Fruit fly (Drosophila melanogaster) whole organism, embryonic: ENCODE measurements around the gene CG6800.

Experiments used
- Asciz ChIP-seq: fragments of 200-800 bp; sonication (Bioruptor generic); optimal IDR thresholded peaks from 2 replicates; lab custom pipeline; 2017; ENCODE audit warnings: missing biosample characterization, mild to moderate bottlenecking, missing genetic modification characterization, missing genetic modification reagents
- B-H1 ChIP-seq: fragments of 200-800 bp; sonication (Bioruptor generic); IDR thresholded peaks from 3 replicates; pipeline ENCODE4 v1.3.6; 2022; ENCODE audit warnings: missing biosample characterization, missing genetic modification characterization
- CG11456 ChIP-seq: fragments of 200-800 bp; sonication (Bioruptor generic); IDR thresholded peaks from 3 replicates; pipeline ENCODE4 v1.3.6; 2022; ENCODE audit warnings: missing biosample characterization, missing genetic modification characterization
- CG14014 ChIP-seq: fragments of 200-800 bp; sonication (Bioruptor generic); IDR thresholded peaks from 2 replicates; pipeline ENCODE4 v1.3.6; 2022; ENCODE audit warnings: missing biosample characterization, missing genetic modification characterization
- CG14050 ChIP-seq: fragments of 200-800 bp; sonication (Bioruptor generic); IDR thresholded peaks from 3 replicates; pipeline ENCODE4 v1.3.6; 2022; ENCODE audit warnings: missing biosample characterization, missing genetic modification characterization
- CG15514 ChIP-seq: fragments of 200-800 bp; sonication (Bioruptor generic); optimal IDR thresholded peaks from 3 replicates; lab custom pipeline; 2017; ENCODE audit warnings: missing biosample characterization, missing genetic modification characterization, mild to moderate bottlenecking, moderate library complexity, missing genetic modification reagents
- CG16863 ChIP-seq: fragments of 200-800 bp; sonication (Bioruptor generic); optimal IDR thresholded peaks from 3 replicates; lab custom pipeline; 2016; ENCODE audit warnings: missing biosample characterization, missing genetic modification characterization
- CG17568 ChIP-seq: fragments of 200-800 bp; sonication (Bioruptor generic); optimal IDR thresholded peaks from 2 replicates; lab custom pipeline; 2018; ENCODE audit warnings: missing biosample characterization, mild to moderate bottlenecking, missing genetic modification characterization, moderate library complexity
- CG17612 ChIP-seq: fragments of 200-800 bp; sonication (Bioruptor generic); IDR thresholded peaks from 2 replicates; pipeline ENCODE4 v1.3.6; 2022; ENCODE audit warnings: missing biosample characterization, missing genetic modification characterization
- CG1832 ChIP-seq: fragments of 200-800 bp; sonication (Bioruptor generic); optimal IDR thresholded peaks from 2 replicates; lab custom pipeline; 2017; ENCODE audit warnings: missing biosample characterization, mild to moderate bottlenecking, missing genetic modification characterization, inconsistent platforms
- CG18764 ChIP-seq: fragments of 200-800 bp; sonication (Bioruptor generic); optimal IDR thresholded peaks from 3 replicates; lab custom pipeline; 2016; ENCODE audit warnings: missing biosample characterization, missing genetic modification characterization
- CG34224 ChIP-seq: fragments of 200-800 bp; sonication (Bioruptor generic); IDR thresholded peaks from 3 replicates; pipeline ENCODE4 v1.3.6; 2022; ENCODE audit warnings: missing biosample characterization, missing genetic modification characterization; ENCODE audit not compliant: partially characterized antibody
- CG34376 ChIP-seq: fragments of 200-800 bp; sonication (Bioruptor generic); optimal IDR thresholded peaks from 2 replicates; lab custom pipeline; 2018; ENCODE audit warnings: missing biosample characterization, mild to moderate bottlenecking, missing genetic modification characterization
- CG5953 ChIP-seq: fragments of 200-800 bp; sonication (Bioruptor generic); IDR thresholded peaks from 2 replicates; pipeline ENCODE4 v1.3.6; 2022; ENCODE audit warnings: missing biosample characterization, missing genetic modification characterization
- CG6791 ChIP-seq: fragments of 200-800 bp; sonication (Bioruptor generic); IDR thresholded peaks from 3 replicates; pipeline ENCODE4 v1.3.6; 2022; ENCODE audit warnings: missing biosample characterization, missing genetic modification characterization; ENCODE audit not compliant: partially characterized antibody
- CG8290 ChIP-seq, 3 experiments: fragments of 200-800 bp; sonication (Bioruptor generic); optimal IDR thresholded peaks; 2 replicates each; lab custom pipeline; 2016 to 2019; ENCODE audit warnings: missing biosample characterization in 3 of 3, missing genetic modification characterization in 3 of 3, mild to moderate bottlenecking in 2 of 3, moderate library complexity in 1 of 3
- CG9609 ChIP-seq: fragments of 200-800 bp; sonication (Bioruptor generic); optimal IDR thresholded peaks from 3 replicates; lab custom pipeline; 2016; ENCODE audit warnings: missing biosample characterization, missing genetic modification characterization
- Deaf1 ChIP-seq: fragments of 200-800 bp; optimal IDR thresholded peaks from 3 replicates; lab custom pipeline; 2019; ENCODE audit warnings: missing biosample characterization, mild to moderate bottlenecking, missing genetic modification characterization, moderate library complexity
- Dfd ChIP-seq, 2 experiments: fragments of >200 bp; optimal IDR thresholded peaks; 2 replicates each; lab custom pipeline; 2017; ENCODE audit warnings: missing biosample characterization in 2 of 2, missing genetic modification characterization in 2 of 2
- GATAe ChIP-seq: fragments of 200-800 bp; sonication (Bioruptor generic); conservative IDR thresholded peaks from 2 replicates; pipeline ENCODE4 v1.3.6; 2022; ENCODE audit warnings: missing biosample characterization, missing genetic modification characterization
- Hey ChIP-seq: fragments of 200-800 bp; sonication (Bioruptor generic); optimal IDR thresholded peaks from 3 replicates; lab custom pipeline; 2018; ENCODE audit warnings: missing biosample characterization, mild to moderate bottlenecking, missing genetic modification characterization
- Max ChIP-seq: fragments of 200-800 bp; sonication (Bioruptor generic); optimal IDR thresholded peaks from 2 replicates; lab custom pipeline; 2016; ENCODE audit warnings: missing biosample characterization, mild to moderate bottlenecking, missing genetic modification characterization
- Med ChIP-seq: fragments of 200-800 bp; sonication (Bioruptor generic); peaks from one replicate; lab custom pipeline; 2016; ENCODE audit warnings: missing biosample characterization, missing genetic modification characterization, mild to moderate bottlenecking, inconsistent platforms, moderate library complexity
- Myb ChIP-seq: fragments of 200-800 bp; sonication (Bioruptor generic); optimal IDR thresholded peaks from 2 replicates; lab custom pipeline; 2016; ENCODE audit warnings: missing biosample characterization, missing genetic modification characterization
- Nf-YB ChIP-seq: fragments of 200-800 bp; sonication (Bioruptor generic); optimal IDR thresholded peaks from 3 replicates; lab custom pipeline; 2019; ENCODE audit warnings: missing biosample characterization, mild to moderate bottlenecking, missing genetic modification characterization, moderate library complexity
- NfI ChIP-seq: fragments of 200-800 bp; sonication (Bioruptor generic); optimal IDR thresholded peaks from 3 replicates; lab custom pipeline; 2018; ENCODE audit warnings: missing biosample characterization, mild to moderate bottlenecking, missing genetic modification characterization, moderate library complexity
- Sry-β ChIP-seq: fragments of 200-800 bp; sonication (Bioruptor generic); optimal IDR thresholded peaks from 2 replicates; lab custom pipeline; 2018; ENCODE audit warnings: missing biosample characterization, mild to moderate bottlenecking, missing genetic modification characterization, moderate library complexity
- ab ChIP-seq: fragments of 200-800 bp; sonication (Bioruptor generic); optimal IDR thresholded peaks from 2 replicates; lab custom pipeline; 2016; ENCODE audit warnings: missing biosample characterization, missing genetic modification characterization
- caup ChIP-seq: fragments of 200-800 bp; sonication (Bioruptor generic); optimal IDR thresholded peaks from 3 replicates; lab custom pipeline; 2017; ENCODE audit warnings: missing biosample characterization, mild to moderate bottlenecking, missing genetic modification characterization, moderate library complexity; ENCODE audit not compliant: severe bottlenecking
- chinmo ChIP-seq: fragments of 200-800 bp; sonication (Bioruptor generic); IDR thresholded peaks from 4 replicates; pipeline ENCODE4 v1.3.6; 2022; ENCODE audit warnings: missing biosample characterization, missing genetic modification characterization; ENCODE audit not compliant: partially characterized antibody
- dm ChIP-seq: fragments of 200-800 bp; sonication (Bioruptor generic); optimal IDR thresholded peaks from 3 replicates; lab custom pipeline; 2016; ENCODE audit warnings: missing biosample characterization, missing genetic modification characterization
- dmrt99B ChIP-seq: fragments of 200-800 bp; sonication (Bioruptor generic); optimal IDR thresholded peaks from 2 replicates; lab custom pipeline; 2018; ENCODE audit warnings: missing biosample characterization, mild to moderate bottlenecking, missing genetic modification characterization, moderate library complexity
- en ChIP-seq: fragments of 200-800 bp; sonication (Bioruptor generic); optimal IDR thresholded peaks from 2 replicates; lab custom pipeline; 2016; ENCODE audit warnings: missing biosample characterization, missing genetic modification characterization
- eve ChIP-seq, 2 experiments: fragments of >200 bp; optimal IDR thresholded peaks; 2 replicates each; lab custom pipeline; 2017; ENCODE audit warnings: missing biosample characterization in 2 of 2, missing genetic modification characterization in 2 of 2
- exex ChIP-seq: fragments of 200-800 bp; sonication (Bioruptor generic); optimal IDR thresholded peaks from 4 replicates; lab custom pipeline; 2018; ENCODE audit warnings: missing biosample characterization, mild to moderate bottlenecking, missing genetic modification characterization, moderate library complexity
- grn ChIP-seq: fragments of 200-800 bp; sonication (Bioruptor generic); optimal IDR thresholded peaks from 3 replicates; lab custom pipeline; 2017; ENCODE audit warnings: missing biosample characterization, missing genetic modification characterization
- ind ChIP-seq: fragments of 200-800 bp; sonication (Bioruptor generic); optimal IDR thresholded peaks from 3 replicates; lab custom pipeline; 2016; ENCODE audit warnings: missing biosample characterization, missing genetic modification characterization
- kah ChIP-seq: fragments of 200-800 bp; sonication (Bioruptor generic); optimal IDR thresholded peaks from 2 replicates; lab custom pipeline; 2018; ENCODE audit warnings: missing biosample characterization, mild to moderate bottlenecking, missing genetic modification characterization
- mirr ChIP-seq: fragments of 200-800 bp; sonication (Bioruptor generic); optimal IDR thresholded peaks from 3 replicates; lab custom pipeline; 2018; ENCODE audit warnings: missing biosample characterization, mild to moderate bottlenecking, missing genetic modification characterization
- pfk ChIP-seq: fragments of 200-800 bp; sonication (Bioruptor generic); optimal IDR thresholded peaks from 2 replicates; lab custom pipeline; 2018; ENCODE audit warnings: missing biosample characterization, mild to moderate bottlenecking, missing genetic modification characterization, moderate library complexity
- pita ChIP-seq: fragments of 200-800 bp; sonication (Bioruptor generic); optimal IDR thresholded peaks from 2 replicates; lab custom pipeline; 2017; ENCODE audit warnings: missing biosample characterization, mild to moderate bottlenecking, missing genetic modification characterization
- row ChIP-seq: fragments of 200-800 bp; sonication (Bioruptor generic); IDR thresholded peaks from 3 replicates; pipeline ENCODE4 v1.3.6; 2022; ENCODE audit warnings: missing biosample characterization, missing genetic modification characterization
- sd ChIP-seq: fragments of 200-800 bp; sonication (Bioruptor generic); optimal IDR thresholded peaks from 3 replicates; lab custom pipeline; 2018; ENCODE audit warnings: missing biosample characterization, mild to moderate bottlenecking, missing genetic modification characterization, moderate library complexity
- sens ChIP-seq: fragments of 200-800 bp; sonication (Bioruptor generic); peaks from one replicate; lab custom pipeline; 2016; ENCODE audit warnings: missing biosample characterization, missing genetic modification characterization
- ssp ChIP-seq: fragments of 200-800 bp; sonication (Bioruptor generic); IDR thresholded peaks from 2 replicates; pipeline ENCODE4 v1.3.6; 2022; ENCODE audit warnings: missing biosample characterization, missing genetic modification characterization
- sug ChIP-seq: fragments of 200-800 bp; optimal IDR thresholded peaks from 2 replicates; lab custom pipeline; 2019; ENCODE audit warnings: missing biosample characterization, mild to moderate bottlenecking, missing genetic modification characterization, moderate library complexity
- tup ChIP-seq: fragments of 200-800 bp; sonication (Bioruptor generic); optimal IDR thresholded peaks from 2 replicates; lab custom pipeline; 2016; ENCODE audit warnings: missing biosample characterization, mild to moderate bottlenecking, missing genetic modification characterization, moderate library complexity
- zfh2 ChIP-seq: fragments of 200-800 bp; sonication (Bioruptor generic); optimal IDR thresholded peaks from 2 replicates; lab custom pipeline; 2016; ENCODE audit warnings: missing biosample characterization, missing genetic modification characterization

CG6800 gene

DNA sequence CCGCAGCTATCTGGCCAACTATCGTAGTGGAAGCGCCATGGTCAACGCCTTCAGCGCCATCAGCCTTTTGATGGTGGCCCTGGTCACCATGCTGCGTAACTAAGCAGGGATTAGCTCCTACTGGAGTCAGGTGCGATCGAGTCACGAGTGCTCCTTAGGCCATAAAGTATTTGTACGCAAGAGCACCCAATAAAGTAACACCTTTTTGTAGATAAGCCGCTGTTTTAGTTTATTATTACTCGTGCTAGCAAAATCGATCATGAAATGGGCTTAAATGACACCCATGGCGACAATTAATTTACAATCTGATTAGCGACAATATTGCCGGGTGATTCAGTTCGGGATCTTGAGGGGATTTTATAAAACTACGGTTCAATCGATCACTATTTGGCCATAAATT is 18.4 kb upstream of the CG6800 start (continued):
- TF ChIP-seq NfI = no peak
- TF ChIP-seq CG17568 (GFP tag; lab: Kevin White, UChicago) = no peak
- TF ChIP-seq CG1832 (GFP tag; lab: Kevin White, UChicago) = no peak
- no peak for TF ChIP-seq CG11456 (GFP tag; lab: Robert Waterston, UW)
- TF ChIP-seq CG14014 = no peak
- no peak for TF ChIP-seq eve (GFP tag; optimal IDR thresholded peaks at IDR 0.05; lab: Kevin White, UChicago)
- no peak for TF ChIP-seq pita (GFP tag; lab: Kevin White, UChicago)
- no peak for TF ChIP-seq tup (GFP tag; lab: Kevin White, UChicago)
- TF ChIP-seq Asciz (GFP tag; lab: Kevin White, UChicago) = no peak
- TF ChIP-seq CG5953 = no peak
- no peak for TF ChIP-seq ssp (GFP tag; lab: Robert Waterston, UW)
- no peak for TF ChIP-seq en

DNA sequence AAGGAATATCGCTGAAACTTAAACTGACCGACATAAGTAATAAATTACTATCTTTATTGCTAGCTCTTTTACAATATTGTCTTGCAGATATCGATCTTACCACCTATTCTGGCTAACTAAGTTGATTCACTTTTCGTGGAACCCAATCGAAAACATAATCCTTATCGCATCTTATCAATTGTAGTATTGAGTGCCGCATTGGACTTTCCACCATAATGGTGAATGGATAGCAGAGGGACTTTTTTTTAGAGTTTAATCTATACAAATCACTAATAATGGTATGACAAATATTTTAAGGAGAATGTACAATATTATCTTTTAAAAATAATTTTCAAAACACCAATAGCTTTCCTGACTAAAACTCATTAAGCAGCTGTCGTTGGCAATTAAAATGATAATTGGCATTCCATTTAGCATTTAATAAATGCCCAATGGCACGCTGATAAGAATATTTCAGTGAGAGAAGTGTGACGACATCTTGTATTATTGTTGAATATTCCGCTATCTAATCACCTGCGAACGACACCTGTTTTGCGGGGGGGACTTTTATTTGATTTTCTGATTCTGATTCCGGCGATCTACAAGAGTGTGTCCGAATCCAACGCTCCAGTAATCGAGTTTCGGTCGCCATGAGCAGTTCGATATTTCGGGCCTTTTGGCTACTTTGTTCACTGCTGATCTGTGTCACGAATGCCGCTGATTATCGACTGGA is 17.6 kb upstream of the CG6800 start, which contains the start of gene CG42335:
Gene CG42335 (plus strand): TSS at position 620 of the 712 bp plus-strand sequence.
- no peak for TF ChIP-seq ab
- TF ChIP-seq Deaf1 (tag; lab: Kevin White, UChicago) = peak; percentile 27
- peak; percentile 60 for TF ChIP-seq GATAe
- peak; percentile 3 for TF ChIP-seq caup (GFP tag; lab: Kevin White, UChicago)
- TF ChIP-seq Hey (tag; lab: Kevin White, UChicago) = peak; percentile 56
- peak; percentile 69 for TF ChIP-seq exex (tag; lab: Kevin White, UChicago)
- peak; percentile 78 for TF ChIP-seq mirr (GFP tag; lab: Kevin White, UChicago)
- TF ChIP-seq CG9609 (GFP tag; lab: Kevin White, UChicago) = no peak
- peak; percentile 80 for TF ChIP-seq grn (GFP tag; lab: Kevin White, UChicago)
- peak; percentile 41 for TF ChIP-seq CG34376 (GFP tag; lab: Kevin White, UChicago)
- peak; percentile 13 for TF ChIP-seq CG15514 (GFP tag; lab: Kevin White, UChicago)
- TF ChIP-seq B-H1 (GFP tag; lab: Robert Waterston, UW) = no peak
- TF ChIP-seq sd (tag; lab: Kevin White, UChicago) = peak; percentile 66
- TF ChIP-seq dm (GFP tag; lab: Kevin White, UChicago) = no peak
- no peak for TF ChIP-seq Sry-β (GFP tag; lab: Kevin White, UChicago)
- TF ChIP-seq Med (GFP tag; lab: Kevin White, UChicago) = peak; percentile 35
- TF ChIP-seq Dfd (GFP tag; optimal IDR thresholded peaks at IDR 0.05; lab: Kevin White, UChicago) = no peak
- peak; percentile 99 for TF ChIP-seq sug (tag; lab: Kevin White, UChicago)
- TF ChIP-seq sens (GFP tag; lab: Kevin White, UChicago) = peak; percentile 42
- TF ChIP-seq chinmo (GFP tag; lab: Robert Waterston, UW) = 0 out of 4 replicates have a peak, but pooled peaks have one; percentile 36
- TF ChIP-seq, all 482 proteins: peak for 14

DNA sequence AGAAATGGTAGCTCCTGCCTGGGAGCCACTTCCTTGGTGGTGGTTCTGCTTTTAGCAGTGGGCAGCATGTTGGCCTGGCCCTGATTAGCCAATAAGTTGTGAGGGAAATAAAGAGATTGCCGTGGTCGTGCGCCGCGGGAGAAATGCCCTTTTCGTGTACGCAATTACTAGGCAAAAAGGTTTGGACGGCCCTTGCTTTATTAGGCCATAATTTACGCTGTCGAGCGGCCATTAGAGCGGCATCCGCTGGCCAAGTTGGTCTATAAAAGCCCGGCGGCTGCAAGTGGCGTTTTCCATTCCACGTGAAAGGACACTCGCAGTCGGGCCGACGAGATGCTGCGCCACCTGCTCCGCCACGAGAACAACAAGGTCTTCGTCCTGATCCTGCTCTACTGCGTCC is 6.7 kb upstream of the CG6800 start, which contains the start of gene Burs:
Gene Burs (plus strand): TSS at position 301 of the 400 bp plus-strand sequence.
- TF ChIP-seq CG16863 (GFP tag; lab: Kevin White, UChicago) (no peak), Max (GFP tag; lab: Kevin White, UChicago) (no peak), ind (no peak), CG34224 (no peak), CG18764 (no peak), pfk (GFP tag; lab: Kevin White, UChicago) (no peak), CG8290 (GFP tag; optimal IDR thresholded peaks at IDR 0.05; lab: Kevin White, UChicago) (no peak), CG8290 (tag; optimal IDR thresholded peaks at IDR 0.05; lab: Kevin White, UChicago) (no peak), CG14050 (GFP tag; lab: Robert Waterston, UW) (no peak), zfh2 (GFP tag; lab: Kevin White, UChicago) (no peak), kah (GFP tag; lab: Kevin White, UChicago) (no peak), CG6791 (GFP tag; lab: Robert Waterston, UW) (no peak), row (GFP tag; lab: Robert Waterston, UW) (no peak), Myb (GFP tag; lab: Kevin White, UChicago) (no peak), Nf-YB (GFP tag; lab: Kevin White, UChicago) (no peak), dmrt99B (no peak), CG17612 (GFP tag; lab: Robert Waterston, UW) (no peak)
